Worm (Caenorhabditis elegans) whole organism, late embryonic: ENCODE results near the gene ttc-7.
A peak's percentile ranks its signal among the peaks of the same experiment; 100 is the strongest.

Source experiments
- C38D4.7 ChIP-seq: fragments of 200-800 bp; sonication (Bioruptor generic); optimal IDR thresholded peaks from 2 replicates; lab custom pipeline; 2018; ENCODE audit warnings: mild to moderate bottlenecking, missing genetic modification characterization, moderate library complexity, missing compliant biosample characterization
- K02D7.2 ChIP-seq: sonication (generic microtip); optimal IDR thresholded peaks from 2 replicates; lab custom pipeline; 2017; ENCODE audit warnings: mild to moderate bottlenecking, missing genetic modification characterization, missing compliant biosample characterization
- ama-1 ChIP-seq: fragments of 150-350 bp; optimal IDR thresholded peaks from 2 replicates; lab custom pipeline; 2014
- ceh-14 ChIP-seq: sonication (generic microtip); optimal IDR thresholded peaks from 2 replicates; lab custom pipeline; 2016; ENCODE audit warnings: missing genotype, missing genetic modification characterization, missing compliant biosample characterization
- ceh-18 ChIP-seq: sonication (generic microtip); optimal IDR thresholded peaks from 2 replicates; lab custom pipeline; 2016; ENCODE audit warnings: missing genetic modification characterization, missing compliant biosample characterization
- ceh-19 ChIP-seq: fragments of 200-800 bp; sonication (Bioruptor generic); optimal IDR thresholded peaks from 2 replicates; lab custom pipeline; 2018; ENCODE audit warnings: mild to moderate bottlenecking, missing genetic modification characterization, missing compliant biosample characterization
- ceh-22 ChIP-seq: sonication (generic microtip); optimal IDR thresholded peaks from 2 replicates; lab custom pipeline; 2017; ENCODE audit warnings: missing biosample characterization, missing genetic modification characterization
- ceh-24 ChIP-seq: sonication (generic microtip); optimal IDR thresholded peaks from 2 replicates; lab custom pipeline; 2016; ENCODE audit warnings: mild to moderate bottlenecking, missing genetic modification characterization, missing compliant biosample characterization
- ceh-30 ChIP-seq: fragments of 150-350 bp; optimal IDR thresholded peaks from 2 replicates; lab custom pipeline; 2014; ENCODE audit warnings: missing biosample characterization, missing genetic modification characterization
- ceh-34 ChIP-seq: sonication (generic microtip); optimal IDR thresholded peaks from 2 replicates; lab custom pipeline; 2016; ENCODE audit warnings: mild to moderate bottlenecking, missing genetic modification characterization, missing compliant biosample characterization
- ceh-45 ChIP-seq: fragments of 200-800 bp; sonication (Bioruptor generic); IDR thresholded peaks from 2 replicates; pipeline ENCODE4 v1.3.6; 2022; ENCODE audit warnings: missing genetic modification reagents, missing genetic modification characterization, missing compliant biosample characterization
- ceh-6 ChIP-seq: fragments of 200-800 bp; sonication (Bioruptor generic); optimal IDR thresholded peaks from 2 replicates; lab custom pipeline; 2018; ENCODE audit warnings: mild to moderate bottlenecking, missing genetic modification characterization, missing compliant biosample characterization
- ceh-9 ChIP-seq: sonication (generic microtip); optimal IDR thresholded peaks from 2 replicates; lab custom pipeline; 2016; ENCODE audit warnings: mild to moderate bottlenecking, missing genetic modification characterization, inconsistent platforms, missing compliant biosample characterization
- dmd-4 ChIP-seq: sonication (generic microtip); optimal IDR thresholded peaks from 2 replicates; lab custom pipeline; 2016; ENCODE audit warnings: borderline replicate concordance, missing genetic modification characterization, missing compliant biosample characterization
- dve-1 ChIP-seq: sonication (generic microtip); optimal IDR thresholded peaks from 2 replicates; lab custom pipeline; 2017; ENCODE audit warnings: antibody characterized with exemption, mild to moderate bottlenecking, missing genetic modification characterization, missing compliant biosample characterization
- elt-2 ChIP-seq: sonication (generic microtip); optimal IDR thresholded peaks from 2 replicates; lab custom pipeline; 2016; ENCODE audit warnings: missing genetic modification reagents, missing genetic modification characterization, missing compliant biosample characterization
- elt-4 ChIP-seq: sonication (generic microtip); optimal IDR thresholded peaks from 2 replicates; lab custom pipeline; 2016; ENCODE audit warnings: missing genetic modification characterization, missing compliant biosample characterization
- ets-4 ChIP-seq: sonication (generic microtip); optimal IDR thresholded peaks from 2 replicates; lab custom pipeline; 2016; ENCODE audit warnings: missing genetic modification characterization, missing compliant biosample characterization
- eyg-1 ChIP-seq: sonication (generic microtip); optimal IDR thresholded peaks from 2 replicates; lab custom pipeline; 2016; ENCODE audit warnings: missing genotype, missing genetic modification characterization, missing compliant biosample characterization
- fkh-6 ChIP-seq: sonication (generic microtip); optimal IDR thresholded peaks from 2 replicates; lab custom pipeline; 2016; ENCODE audit warnings: missing genetic modification characterization, missing compliant biosample characterization
- hlh-15 ChIP-seq: sonication (generic microtip); optimal IDR thresholded peaks from 2 replicates; lab custom pipeline; 2016; ENCODE audit warnings: missing genetic modification characterization, missing compliant biosample characterization
- hlh-30 ChIP-seq: sonication (generic microtip); optimal IDR thresholded peaks from 2 replicates; lab custom pipeline; 2017; ENCODE audit warnings: antibody characterized with exemption, missing genetic modification characterization, missing compliant biosample characterization; ENCODE audit not compliant: insufficient read depth
- hlh-6 ChIP-seq: sonication (generic microtip); optimal IDR thresholded peaks from 2 replicates; lab custom pipeline; 2016; ENCODE audit warnings: missing genotype, missing genetic modification characterization, missing compliant biosample characterization
- lim-6 ChIP-seq: sonication (generic microtip); optimal IDR thresholded peaks from 2 replicates; lab custom pipeline; 2016; ENCODE audit warnings: missing genetic modification characterization, missing compliant biosample characterization
- madf-2 ChIP-seq: sonication (generic microtip); optimal IDR thresholded peaks from 2 replicates; lab custom pipeline; 2017; ENCODE audit warnings: missing genetic modification characterization, missing compliant biosample characterization
- nhr-232 ChIP-seq: sonication (generic microtip); optimal IDR thresholded peaks from 2 replicates; lab custom pipeline; 2016; ENCODE audit warnings: missing genetic modification characterization, missing compliant biosample characterization
- odd-2 ChIP-seq: sonication (generic microtip); optimal IDR thresholded peaks from 2 replicates; lab custom pipeline; 2017; ENCODE audit warnings: antibody characterized with exemption, mild to moderate bottlenecking, missing genetic modification characterization, missing compliant biosample characterization
- pag-3 ChIP-seq: sonication (generic microtip); optimal IDR thresholded peaks from 2 replicates; lab custom pipeline; 2016; ENCODE audit warnings: missing compliant biosample characterization, missing genetic modification characterization, borderline replicate concordance
- pax-1 ChIP-seq: fragments of 150-350 bp; optimal IDR thresholded peaks from 2 replicates; lab custom pipeline; 2014; ENCODE audit warnings: missing biosample characterization, missing genetic modification characterization
- pha-2 ChIP-seq: sonication (generic microtip); optimal IDR thresholded peaks from 2 replicates; lab custom pipeline; 2017; ENCODE audit warnings: mild to moderate bottlenecking, missing genetic modification characterization, missing compliant biosample characterization
- pha-4 ChIP-seq: fragments of 150-350 bp; optimal IDR thresholded peaks from 2 replicates; lab custom pipeline; 2018; ENCODE audit warnings: missing biosample characterization, missing genetic modification reagents, missing genetic modification characterization
- pqm-1 ChIP-seq: sonication (generic microtip); optimal IDR thresholded peaks from 2 replicates; lab custom pipeline; 2016; ENCODE audit warnings: missing genetic modification characterization, missing compliant biosample characterization
- pros-1 ChIP-seq: fragments of 150-350 bp; optimal IDR thresholded peaks from 2 replicates; lab custom pipeline; 2014; ENCODE audit warnings: missing biosample characterization, missing genetic modification reagents, missing genetic modification characterization
- rnt-1 ChIP-seq: sonication (generic microtip); optimal IDR thresholded peaks from 2 replicates; lab custom pipeline; 2016; ENCODE audit warnings: missing genetic modification characterization, missing compliant biosample characterization
- sdc-2 ChIP-seq: sonication (generic microtip); optimal IDR thresholded peaks from 2 replicates; lab custom pipeline; 2016; ENCODE audit warnings: missing genotype, missing genetic modification characterization, missing compliant biosample characterization
- syd-9 ChIP-seq: sonication (generic microtip); optimal IDR thresholded peaks from 2 replicates; lab custom pipeline; 2016; ENCODE audit warnings: mild to moderate bottlenecking, missing genetic modification characterization, moderate library complexity, missing compliant biosample characterization
- tbx-2 ChIP-seq: sonication (generic microtip); optimal IDR thresholded peaks from 2 replicates; lab custom pipeline; 2016; ENCODE audit warnings: missing genetic modification characterization, missing compliant biosample characterization
- tbx-7 ChIP-seq: sonication (generic microtip); optimal IDR thresholded peaks from 2 replicates; lab custom pipeline; 2016; ENCODE audit warnings: missing genotype, missing genetic modification characterization, missing compliant biosample characterization
- unc-42 ChIP-seq: sonication (generic microtip); optimal IDR thresholded peaks from 2 replicates; lab custom pipeline; 2016; ENCODE audit warnings: missing genotype, missing genetic modification characterization, missing compliant biosample characterization
- unc-55 ChIP-seq: sonication (generic microtip); optimal IDR thresholded peaks from 2 replicates; lab custom pipeline; 2017; ENCODE audit warnings: missing biosample characterization, missing genetic modification reagents, missing genetic modification characterization
- unc-86 ChIP-seq: sonication (generic microtip); optimal IDR thresholded peaks from 2 replicates; lab custom pipeline; 2016; ENCODE audit warnings: missing genetic modification characterization, missing compliant biosample characterization
- zip-5 ChIP-seq: sonication (generic microtip); optimal IDR thresholded peaks from 2 replicates; lab custom pipeline; 2016; ENCODE audit warnings: missing genetic modification characterization, missing compliant biosample characterization

Gene ttc-7

DNA sequence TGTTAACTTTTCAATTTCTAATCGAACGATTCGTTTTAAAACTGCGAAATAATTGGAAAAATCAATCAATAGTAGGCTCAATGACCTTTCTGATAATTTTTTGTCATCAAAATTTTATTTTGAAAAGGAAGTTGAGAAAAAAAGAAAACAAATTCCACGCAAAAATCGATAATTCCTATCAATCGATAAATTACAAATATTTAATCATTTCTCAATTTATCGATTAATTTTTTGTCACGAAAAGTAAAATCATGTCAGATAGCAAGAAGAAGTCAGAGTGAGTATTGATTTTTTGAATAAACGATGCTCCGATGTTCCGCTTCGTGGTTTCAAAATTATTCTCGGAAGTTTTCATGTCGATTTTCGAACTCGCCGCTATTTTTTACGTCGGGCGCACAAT is 33.6 kb downstream of the ttc-7 start, which contains the start of the genes B0524.5 and B0524.2:
B0524.5 (minus strand) TSS at position 40 of the 400 bp plus-strand sequence.
B0524.2 (plus strand) TSS at position 207 of the 400 bp plus-strand sequence.
- TF ChIP-seq ama-1 (lab: Kevin White, UChicago), result no peak
- TF ChIP-seq eyg-1 (tag; lab: Kevin White, UChicago), result no peak
- TF ChIP-seq dve-1, result no peak
- no peak for TF ChIP-seq hlh-30 (tag; lab: Kevin White, UChicago)
- no peak for TF ChIP-seq odd-2
- TF ChIP-seq nhr-232, result no peak
- no peak for TF ChIP-seq ceh-14 (tag; lab: Kevin White, UChicago)
- TF ChIP-seq tbx-7, result no peak
- TF ChIP-seq pqm-1 (tag; lab: Kevin White, UChicago), result no peak
- no peak for TF ChIP-seq hlh-15 (tag; lab: Kevin White, UChicago)
- TF ChIP-seq elt-2 (tag; lab: Kevin White, UChicago), result no peak

ce11 chrIII:1903966-1904365 is 43.7 kb downstream of the ttc-7 start:
- no peak for TF ChIP-seq pax-1 (tag; lab: Kevin White, UChicago)
- no peak for TF ChIP-seq sdc-2
- no peak for TF ChIP-seq ceh-19
- TF ChIP-seq lim-6 (tag; lab: Kevin White, UChicago), result no peak
- TF ChIP-seq hlh-30 (tag; lab: Kevin White, UChicago), result no peak
- no peak for TF ChIP-seq C38D4.7 (GFP tag; lab: Kevin White, UChicago)
- TF ChIP-seq ceh-18 (tag; lab: Kevin White, UChicago), result no peak
- no peak for TF ChIP-seq ets-4 (tag; lab: Kevin White, UChicago)
- TF ChIP-seq K02D7.2 (tag; lab: Kevin White, UChicago), result no peak
- TF ChIP-seq rnt-1 (tag; lab: Kevin White, UChicago), result no peak
- no peak for TF ChIP-seq dve-1
- no peak for TF ChIP-seq unc-55

DNA sequence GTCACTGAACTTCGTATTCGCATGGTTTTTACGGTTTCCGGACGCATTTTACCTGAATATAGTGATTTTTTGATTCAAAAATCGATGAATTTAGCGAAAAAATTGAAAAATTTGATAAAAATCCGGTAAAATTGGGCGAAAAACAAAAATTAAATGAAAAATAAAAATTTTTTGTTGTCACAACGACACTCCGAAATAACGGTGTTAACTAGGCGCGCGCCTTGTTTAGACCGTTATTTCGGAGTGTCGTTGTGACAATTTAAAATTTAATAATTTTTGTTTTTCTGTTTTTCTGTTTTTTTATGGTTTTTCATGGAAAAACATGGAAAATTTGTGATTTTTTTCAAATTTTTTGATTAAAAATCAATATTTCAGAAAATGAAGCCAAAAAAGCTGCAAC is 45.4 kb downstream of the ttc-7 start, which contains the start of the genes B0524.6 and pqn-41:
B0524.6 (minus strand) TSS at position 52 of the 400 bp plus-strand sequence.
pqn-41 (plus strand) TSS at position 370 of the 400 bp plus-strand sequence.
- no peak for TF ChIP-seq pag-3 (tag; lab: Kevin White, UChicago)
- no peak for TF ChIP-seq pha-2 (tag; lab: Kevin White, UChicago)
- no peak for TF ChIP-seq tbx-7
- TF ChIP-seq ceh-14 (tag; lab: Kevin White, UChicago), result no peak
- no peak for TF ChIP-seq ceh-6
- TF ChIP-seq unc-42 (tag; lab: Kevin White, UChicago), result peak; percentile 68
- TF ChIP-seq pros-1 (tag; lab: Kevin White, UChicago), result no peak
- TF ChIP-seq, all 69 proteins: peak for 1

ce11 chrIII:1918311-1918932 is 58.2 kb downstream of the ttc-7 start:
- no peak for TF ChIP-seq ceh-34
- no peak for TF ChIP-seq ceh-24 (tag; lab: Kevin White, UChicago)

DNA sequence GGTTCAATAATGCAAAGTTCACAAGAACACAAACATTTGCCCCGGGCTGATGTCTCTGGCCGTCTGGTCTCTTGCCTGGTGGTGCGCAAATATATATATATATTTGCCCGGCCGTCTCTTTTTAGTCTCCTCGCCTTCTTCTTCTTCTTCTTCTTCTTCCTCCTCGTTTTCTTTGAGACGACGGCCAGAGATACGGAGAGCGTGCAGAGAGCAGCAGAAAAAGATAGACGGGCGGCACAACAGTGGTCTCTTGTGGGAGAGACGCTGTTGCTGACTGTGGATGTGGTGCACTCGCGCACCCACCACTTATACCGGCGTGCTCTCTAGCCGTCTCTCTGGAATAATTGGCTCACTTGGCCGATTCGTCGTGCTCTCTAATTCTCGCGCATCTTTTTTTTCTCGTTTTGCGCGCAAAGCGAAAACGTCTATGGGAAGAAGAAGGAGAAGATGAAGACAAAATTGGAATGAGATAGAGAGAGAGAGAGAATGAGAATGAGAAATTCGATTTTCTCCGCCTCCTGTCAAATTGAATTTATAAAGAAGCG is 61.0 kb downstream of the ttc-7 start:
- TF ChIP-seq syd-9 (tag; lab: Kevin White, UChicago) (peak; percentile 65), pha-4 (tag; lab: Kevin White, UChicago) (no peak), pax-1 (tag; lab: Kevin White, UChicago) (peak; percentile 33), ceh-6 (peak; percentile 13), eyg-1 (tag; lab: Kevin White, UChicago) (peak; percentile 74), lim-6 (tag; lab: Kevin White, UChicago) (no peak), elt-4 (tag; lab: Kevin White, UChicago) (no peak), K02D7.2 (tag; lab: Kevin White, UChicago) (no peak), ceh-22 (tag; lab: Kevin White, UChicago) (no peak), ceh-9 (no peak), hlh-30 (tag; lab: Kevin White, UChicago) (peak; percentile 58), sdc-2 (peak; percentile 63), ceh-24 (tag; lab: Kevin White, UChicago) (no peak), madf-2 (tag; lab: Kevin White, UChicago) (no peak), ceh-30 (tag; lab: Kevin White, UChicago) (peak; percentile 31), fkh-6 (no peak), unc-86 (tag; lab: Kevin White, UChicago) (peak; percentile 74), dmd-4 (peak; percentile 12), pha-2 (tag; lab: Kevin White, UChicago) (peak; percentile 36), ceh-18 (tag; lab: Kevin White, UChicago) (peak; percentile 95), zip-5 (tag; lab: Kevin White, UChicago) (peak; percentile 13), hlh-15 (tag; lab: Kevin White, UChicago) (no peak), ceh-34 (peak; percentile 93), ceh-45 (GFP tag; lab: Robert Waterston, UW) (no peak), tbx-2 (tag; lab: Kevin White, UChicago) (peak; percentile 98), ama-1 (lab: Kevin White, UChicago) (no peak), hlh-6 (tag; lab: Kevin White, UChicago) (no peak)
